Fruit fly (Drosophila melanogaster): ENCODE results near the gene Six4.

dm6 chr3L:20748577-20748976 lies 44.0 kb downstream of the Six4 start:
- TF ChIP-seq dm (GFP tag; optimal IDR thresholded peaks at IDR 0.05) = no peak
- no peak for TF ChIP-seq pros (GFP tag; optimal IDR thresholded peaks at IDR 0.05)
- TF ChIP-seq tap (tag; optimal IDR thresholded peaks at IDR 0.05) = no peak
- TF ChIP-seq Taf1 (GFP tag; IDR thresholded peaks at IDR 0.05) = no peak
- no peak for TF ChIP-seq CG15514 (GFP tag; optimal IDR thresholded peaks at IDR 0.05)
- TF ChIP-seq Hey (tag; optimal IDR thresholded peaks at IDR 0.05) = no peak
- TF ChIP-seq Scr (GFP tag; IDR thresholded peaks at IDR 0.05; ENCODE audit: partially characterized antibody) = no peak
- no peak for TF ChIP-seq otp (GFP tag; IDR thresholded peaks at IDR 0.05)
- TF ChIP-seq mld (GFP tag; IDR thresholded peaks at IDR 0.05; ENCODE audit: partially characterized antibody) = no peak
- TF ChIP-seq CG10147 (GFP tag; optimal IDR thresholded peaks at IDR 0.05) = no peak
- no peak for TF ChIP-seq Gug (GFP tag; IDR thresholded peaks at IDR 0.05)

All from whole organism, embryonic.